Worm (Caenorhabditis elegans): ENCODE measurements around the gene slfl-4.
"Not testable (repeated sequence)": the region's sequence is repeated elsewhere in the genome, so short reads cannot be mapped to it uniquely, and the experiment has no call there.

DNA sequence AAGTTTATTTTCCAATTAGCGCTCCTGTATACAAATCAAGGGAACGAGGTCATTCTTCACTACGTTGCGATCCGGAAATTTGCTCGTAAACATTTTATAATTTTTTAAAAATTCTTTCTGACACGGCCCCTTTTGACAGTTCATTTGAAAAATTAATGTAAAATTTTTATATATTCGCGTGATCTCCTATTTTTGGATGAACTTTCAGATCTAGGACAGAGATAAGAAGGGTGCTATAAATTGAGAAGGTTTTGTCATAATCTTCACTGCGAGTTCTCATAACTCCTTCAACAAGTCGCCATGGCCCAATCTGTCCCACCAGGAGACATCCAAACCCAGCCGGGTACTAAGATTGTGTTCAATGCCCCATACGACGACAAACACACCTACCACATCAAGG lies 14.0 kb upstream of the slfl-4 start, which contains the start of gene msp-19:
- not testable (repeated sequence) for TF ChIP-seq T22C8.4 (GFP tag; IDR thresholded peaks at IDR 0.05); klf-2 (GFP tag; conservative IDR thresholded peaks at IDR 0.05); flt-1 (GFP tag; IDR thresholded peaks at IDR 0.05); ztf-23 (GFP tag; IDR thresholded peaks at IDR 0.05); cog-1 (tag; optimal IDR thresholded peaks at IDR 0.05); ref-1 (GFP tag; conservative IDR thresholded peaks at IDR 0.05)
